Worm (Caenorhabditis elegans) whole organism, L2 larva: ENCODE results near the gene egg-1.

Source experiments
- F13H6.1 ChIP-seq: sonication (generic microtip); optimal IDR thresholded peaks from 2 replicates; lab custom pipeline; 2016; ENCODE audit warnings: missing genetic modification characterization, missing compliant biosample characterization
- R02D3.7 ChIP-seq: fragments of 150-350 bp; optimal IDR thresholded peaks from 2 replicates; lab custom pipeline; 2014; ENCODE audit warnings: missing biosample characterization, missing genetic modification characterization
- Y55F3AM.14 ChIP-seq: fragments of 200-800 bp; sonication (Bioruptor generic); optimal IDR thresholded peaks from 2 replicates; lab custom pipeline; 2018; ENCODE audit warnings: mild to moderate bottlenecking, missing genetic modification characterization, missing compliant biosample characterization
- aly-2 ChIP-seq: fragments of 150-350 bp; optimal IDR thresholded peaks from 2 replicates; lab custom pipeline; 2014; ENCODE audit warnings: missing biosample characterization, missing genetic modification characterization
- ama-1 ChIP-seq: fragments of 150-350 bp; optimal IDR thresholded peaks from 2 replicates; lab custom pipeline; 2018; ENCODE audit warnings: inconsistent platforms
- blmp-1 ChIP-seq: sonication (generic microtip); optimal IDR thresholded peaks from 2 replicates; lab custom pipeline; 2017; ENCODE audit warnings: missing genetic modification characterization, mild to moderate bottlenecking, missing compliant biosample characterization, antibody characterized with exemption, moderate library complexity; ENCODE audit not compliant: insufficient read depth
- ceh-16 ChIP-seq: fragments of 150-350 bp; optimal IDR thresholded peaks from 2 replicates; lab custom pipeline; 2014; ENCODE audit warnings: missing biosample characterization, missing genetic modification characterization
- ceh-82 ChIP-seq: fragments of 150-350 bp; optimal IDR thresholded peaks from 2 replicates; lab custom pipeline; 2014; ENCODE audit warnings: missing biosample characterization, missing genetic modification characterization
- crh-2 ChIP-seq: sonication (generic microtip); optimal IDR thresholded peaks from 2 replicates; lab custom pipeline; 2017; ENCODE audit warnings: missing biosample characterization, missing genetic modification characterization
- egl-27 ChIP-seq: sonication (generic microtip); optimal IDR thresholded peaks from 3 replicates; lab custom pipeline; 2017; ENCODE audit warnings: missing biosample characterization, missing genetic modification reagents, missing genetic modification characterization
- elt-1 ChIP-seq: fragments of 150-350 bp; optimal IDR thresholded peaks from 2 replicates; lab custom pipeline; 2014; ENCODE audit warnings: missing biosample characterization, missing genetic modification characterization
- elt-3 ChIP-seq: sonication (generic microtip); optimal IDR thresholded peaks from 2 replicates; lab custom pipeline; 2017; ENCODE audit warnings: missing biosample characterization, missing genetic modification characterization
- fos-1 ChIP-seq: fragments of 150-350 bp; optimal IDR thresholded peaks from 2 replicates; lab custom pipeline; 2014; ENCODE audit warnings: missing biosample characterization, missing genetic modification characterization
- gmeb-1 ChIP-seq: fragments of 150-350 bp; optimal IDR thresholded peaks from 2 replicates; lab custom pipeline; 2014; ENCODE audit warnings: missing biosample characterization, missing genetic modification characterization
- lin-11 ChIP-seq: fragments of 150-350 bp; sonication (generic microtip); optimal IDR thresholded peaks from 2 replicates; lab custom pipeline; 2014; ENCODE audit warnings: missing biosample characterization, missing genetic modification characterization, inconsistent platforms, mixed read lengths
- lin-13 ChIP-seq: fragments of 150-350 bp; optimal IDR thresholded peaks from 2 replicates; lab custom pipeline; 2014; ENCODE audit warnings: missing biosample characterization, missing genetic modification reagents, missing genetic modification characterization
- lin-39 ChIP-seq: fragments of 150-350 bp; optimal IDR thresholded peaks from 2 replicates; lab custom pipeline; 2014; ENCODE audit warnings: missing biosample characterization, missing genetic modification reagents, missing genetic modification characterization
- lsy-2 ChIP-seq, 2 experiments: fragments of 150-350 bp in 1 of 2; sonication (generic microtip) in 1 of 2; optimal IDR thresholded peaks; 2 replicates each; lab custom pipeline; 2014 to 2017; ENCODE audit warnings: missing biosample characterization in 2 of 2, missing genetic modification characterization in 2 of 2
- mab-5 ChIP-seq: fragments of 150-350 bp; optimal IDR thresholded peaks from 2 replicates; lab custom pipeline; 2014; ENCODE audit warnings: missing biosample characterization, missing genetic modification characterization
- nhr-10 ChIP-seq: sonication (generic microtip); optimal IDR thresholded peaks from 2 replicates; lab custom pipeline; 2017; ENCODE audit warnings: missing biosample characterization, missing genetic modification characterization
- nhr-11 ChIP-seq: fragments of 150-350 bp; optimal IDR thresholded peaks from 2 replicates; lab custom pipeline; 2014; ENCODE audit warnings: missing biosample characterization, missing genetic modification characterization
- nhr-12 ChIP-seq: fragments of 150-350 bp; optimal IDR thresholded peaks from 2 replicates; lab custom pipeline; 2014; ENCODE audit warnings: missing biosample characterization, missing genetic modification characterization
- nhr-129 ChIP-seq: fragments of 150-350 bp; optimal IDR thresholded peaks from 2 replicates; lab custom pipeline; 2014; ENCODE audit warnings: missing biosample characterization, missing genetic modification characterization
- nhr-21 ChIP-seq: fragments of 150-350 bp; optimal IDR thresholded peaks from 2 replicates; lab custom pipeline; 2014; ENCODE audit warnings: missing biosample characterization, missing genetic modification characterization
- nhr-23 ChIP-seq: fragments of 150-350 bp; optimal IDR thresholded peaks from 2 replicates; lab custom pipeline; 2014; ENCODE audit warnings: missing biosample characterization, missing genetic modification reagents, missing genetic modification characterization
- nhr-25 ChIP-seq: fragments of 150-350 bp; sonication (generic microtip); optimal IDR thresholded peaks from 3 replicates; lab custom pipeline; 2014; ENCODE audit warnings: missing biosample characterization, missing genetic modification characterization
- nhr-6 ChIP-seq: fragments of 150-350 bp; optimal IDR thresholded peaks from 2 replicates; lab custom pipeline; 2014; ENCODE audit warnings: missing biosample characterization, missing genetic modification characterization
- nhr-77 ChIP-seq: fragments of 150-350 bp; optimal IDR thresholded peaks from 2 replicates; lab custom pipeline; 2014; ENCODE audit warnings: missing biosample characterization, missing genetic modification characterization
- peb-1 ChIP-seq: fragments of 150-350 bp; optimal IDR thresholded peaks from 2 replicates; lab custom pipeline; 2014; ENCODE audit warnings: missing biosample characterization, missing genetic modification characterization
- snpc-4 ChIP-seq: fragments of 150-350 bp; optimal IDR thresholded peaks from 2 replicates; lab custom pipeline; 2014; ENCODE audit warnings: missing biosample characterization, missing genetic modification characterization
- zag-1 ChIP-seq: fragments of 150-350 bp; optimal IDR thresholded peaks from 2 replicates; lab custom pipeline; 2014; ENCODE audit warnings: missing biosample characterization, missing genetic modification characterization
- ztf-1 ChIP-seq: fragments of 200-800 bp; sonication (Bioruptor generic); conservative IDR thresholded peaks from 2 replicates; pipeline ENCODE4 v1.3.6; 2022; ENCODE audit warnings: missing genetic modification characterization, missing compliant biosample characterization

The egg-1 gene

DNA sequence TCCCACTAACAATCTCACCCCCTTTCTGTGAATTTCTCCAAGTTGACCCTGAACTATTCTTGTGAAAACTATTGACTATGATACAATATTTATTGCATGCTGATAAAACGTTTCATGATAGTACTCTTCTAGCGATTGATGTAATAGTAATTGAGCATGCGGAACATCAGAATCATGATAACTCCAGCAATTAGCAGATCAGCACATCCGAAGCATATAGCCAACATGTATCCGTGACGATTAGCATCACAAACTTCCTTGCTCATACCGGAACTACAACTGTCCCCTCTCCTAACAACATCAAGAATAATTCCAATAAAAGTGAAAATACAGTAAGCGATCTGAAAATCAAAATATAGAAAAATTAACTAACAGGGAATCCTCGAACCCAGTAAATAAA, 2.1 kb downstream of the egg-1 start:
- TF ChIP-seq nhr-21 (no peak), zag-1 (tag; lab: Kevin White, UChicago) (no peak)

DNA sequence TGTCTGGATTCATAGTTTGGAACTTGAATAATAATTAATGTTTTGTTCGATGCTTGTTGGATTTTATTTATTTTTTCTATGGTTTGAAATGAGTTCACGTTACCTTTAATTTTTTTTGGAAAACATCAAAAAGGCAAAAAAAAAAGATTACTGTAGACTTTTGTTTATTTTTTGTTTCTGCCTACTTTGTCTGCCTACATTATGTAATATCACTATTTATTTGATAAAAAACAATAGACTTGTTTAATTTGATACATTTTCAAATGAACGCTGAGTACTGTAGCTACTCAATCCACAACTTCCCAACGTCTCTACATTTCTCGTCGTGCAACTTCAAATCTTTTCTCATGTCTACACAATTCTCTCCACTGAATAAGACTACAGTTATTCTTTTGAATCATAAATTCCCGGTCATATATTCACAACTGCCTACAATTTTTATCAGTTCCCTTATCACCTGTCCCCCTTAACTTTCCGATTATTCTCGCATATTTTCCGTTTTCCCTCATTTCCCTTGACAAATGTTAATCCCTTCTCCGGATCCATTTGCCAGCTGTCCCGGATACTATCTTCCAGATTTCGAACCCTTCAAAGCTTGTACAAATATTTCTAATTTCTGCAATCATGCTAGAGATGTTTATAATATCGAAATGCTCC, 3.1 kb downstream of the egg-1 start, which contains the start of the genes B0244.9 and B0244.7:
TSS of gene B0244.9 (minus strand) at position 51 of the 657 bp plus-strand sequence.
TSS of gene B0244.7 (plus strand) at position 522 of the 657 bp plus-strand sequence.
- no peak for TF ChIP-seq nhr-25
- TF ChIP-seq fos-1 (tag; lab: Kevin White, UChicago), result peak; percentile 83
- TF ChIP-seq, all 48 proteins: peak for 1

DNA sequence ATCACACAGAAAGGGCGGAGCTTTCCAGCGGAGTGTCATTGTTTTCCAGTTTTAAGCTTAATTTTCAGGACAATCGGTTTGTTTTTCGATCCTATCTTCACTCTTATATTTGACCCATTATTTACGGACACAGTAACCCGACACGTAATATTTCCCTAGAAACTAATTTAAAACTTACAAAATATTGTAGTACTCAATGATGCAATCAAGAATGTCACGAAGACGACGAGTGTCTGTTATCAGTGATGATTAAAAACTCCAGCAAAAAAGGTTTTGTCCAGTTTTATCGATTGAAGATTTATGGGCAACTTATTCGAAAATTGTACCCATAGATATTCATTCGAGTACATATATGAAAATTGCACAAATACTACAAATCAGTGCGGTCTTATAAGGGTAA, 4.9 kb downstream of the egg-1 start, which contains the start of gene B0244.17:
TSS of gene B0244.17 (plus strand) at position 301 of the 400 bp plus-strand sequence.
- TF ChIP-seq nhr-23 (tag; lab: Kevin White, UChicago) (no peak), nhr-21 (no peak), nhr-77 (tag; lab: Kevin White, UChicago) (no peak), nhr-12 (no peak), ceh-82 (no peak), egl-27 (tag; lab: Kevin White, UChicago) (no peak), ama-1 (no peak), fos-1 (tag; lab: Kevin White, UChicago) (peak; percentile 73)

DNA sequence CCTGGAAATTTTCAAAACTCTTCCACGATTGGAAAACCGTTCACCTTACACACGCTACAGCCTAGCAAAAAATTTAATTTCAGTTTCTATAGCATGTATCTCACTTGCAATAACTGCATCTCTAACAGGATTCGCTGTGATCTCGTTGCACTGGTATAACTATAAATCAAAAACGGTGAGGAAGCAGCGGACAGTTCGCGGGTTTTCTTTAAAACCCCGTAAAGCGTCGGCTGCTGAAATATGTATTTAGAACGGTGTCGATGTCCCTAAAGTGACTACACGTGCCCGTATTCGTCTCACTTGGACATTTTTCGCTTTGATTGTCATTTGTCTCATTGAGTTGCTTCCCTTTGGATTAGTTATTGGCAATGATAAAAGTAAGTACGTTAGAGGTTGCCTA, 6.3 kb downstream of the egg-1 start:
- TF ChIP-seq fos-1 (tag; lab: Kevin White, UChicago) (no peak), nhr-129 (tag; lab: Kevin White, UChicago) (no peak), elt-1 (tag; lab: Kevin White, UChicago) (no peak), Y55F3AM.14 (GFP tag; lab: Kevin White, UChicago) (no peak), lin-11 (tag; lab: Kevin White, UChicago) (no peak), lsy-2 (tag; optimal IDR thresholded peaks at IDR 0.05; lab: Kevin White, UChicago) (no peak), aly-2 (tag; lab: Kevin White, UChicago) (no peak), nhr-11 (tag; lab: Kevin White, UChicago) (no peak), elt-3 (tag; lab: Kevin White, UChicago) (no peak)

DNA sequence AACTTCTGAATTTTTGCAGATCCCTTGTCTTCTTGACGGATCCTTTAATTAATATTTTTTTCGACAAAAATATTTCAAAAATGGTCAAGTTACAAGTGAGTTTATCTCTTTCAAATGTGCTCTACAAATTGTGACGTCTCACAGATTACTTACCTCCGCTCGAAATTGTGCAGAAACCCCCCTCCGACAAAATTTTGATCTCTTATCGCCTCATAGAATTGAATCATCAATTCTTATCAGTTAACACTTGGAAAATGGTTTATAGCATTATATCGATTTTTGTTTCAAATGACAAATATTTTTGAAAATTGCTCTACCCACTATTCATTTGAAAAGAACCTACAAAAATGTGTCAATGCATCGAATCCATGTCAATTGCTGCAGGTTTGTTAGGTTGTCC, 6.9 kb downstream of the egg-1 start, which contains the start of gene B0244.10:
TSS of gene B0244.10 (plus strand) at position 254 of the 400 bp plus-strand sequence.
- TF ChIP-seq nhr-11 (tag; lab: Kevin White, UChicago), result no peak
- peak; percentile 98 for TF ChIP-seq fos-1 (tag; lab: Kevin White, UChicago)
- no peak for TF ChIP-seq lin-11 (tag; lab: Kevin White, UChicago)
- TF ChIP-seq ceh-82, result no peak
- TF ChIP-seq mab-5 (tag; lab: Kevin White, UChicago), result no peak
- no peak for TF ChIP-seq F13H6.1 (tag; lab: Kevin White, UChicago)
- no peak for TF ChIP-seq nhr-129 (tag; lab: Kevin White, UChicago)
- TF ChIP-seq aly-2 (tag; lab: Kevin White, UChicago), result no peak
- no peak for TF ChIP-seq lsy-2 (tag; optimal IDR thresholded peaks at IDR 0.05; lab: Kevin White, UChicago)
- peak; percentile 2 for TF ChIP-seq gmeb-1 (tag; lab: Kevin White, UChicago)
- peak; percentile 34 for TF ChIP-seq crh-2
- TF ChIP-seq ceh-16 (tag; lab: Kevin White, UChicago), result no peak
- TF ChIP-seq zag-1 (tag; lab: Kevin White, UChicago), result no peak
- no peak for TF ChIP-seq snpc-4
- no peak for TF ChIP-seq egl-27 (tag; lab: Kevin White, UChicago)
- no peak for TF ChIP-seq lin-39
- TF ChIP-seq nhr-21, result no peak
- TF ChIP-seq nhr-10, result no peak

DNA sequence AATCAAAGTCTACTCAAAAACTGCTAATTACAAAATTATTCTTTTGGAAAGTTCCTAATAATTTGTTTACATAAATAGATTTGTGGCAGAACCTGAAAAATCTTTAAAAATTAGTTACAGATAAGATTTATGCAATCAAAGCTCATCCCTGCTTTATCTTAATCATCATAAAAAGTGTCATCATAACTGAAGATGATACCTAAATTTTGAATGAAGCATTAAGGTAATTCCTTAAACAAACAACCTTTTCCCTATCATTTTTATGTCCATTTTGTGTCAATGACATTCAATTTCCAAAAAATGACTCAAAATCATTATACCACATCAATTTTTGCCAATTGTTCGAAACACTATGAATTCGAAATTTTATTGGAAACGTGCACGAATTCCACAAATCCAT, 9.7 kb downstream of the egg-1 start, which contains the start of gene B0244.6:
TSS of gene B0244.6 (plus strand) at position 301 of the 400 bp plus-strand sequence.
- TF ChIP-seq lin-11 (tag; lab: Kevin White, UChicago) (no peak), nhr-12 (no peak), R02D3.7 (tag; lab: Kevin White, UChicago) (no peak), aly-2 (tag; lab: Kevin White, UChicago) (no peak), nhr-25 (no peak), peb-1 (tag; lab: Kevin White, UChicago) (no peak), elt-3 (tag; lab: Kevin White, UChicago) (no peak)

DNA sequence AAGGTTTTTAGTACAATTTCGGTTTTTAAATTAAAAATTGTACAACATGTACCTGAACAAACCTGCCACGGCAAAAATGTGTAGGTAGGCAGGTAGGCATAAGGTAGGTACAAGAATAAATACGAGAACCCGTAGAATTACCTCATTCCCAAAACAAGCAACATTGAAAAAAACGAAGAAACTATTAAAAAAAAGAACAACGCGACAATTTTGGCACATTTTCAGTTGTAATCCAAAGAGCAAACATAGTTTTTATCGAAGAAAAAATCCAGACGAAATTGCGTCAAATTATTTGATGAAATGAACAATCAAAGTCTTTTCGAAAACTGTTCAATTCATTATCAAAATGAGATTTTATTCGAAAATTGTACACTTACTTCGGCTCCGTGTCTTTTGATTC, 12.7 kb downstream of the egg-1 start, which contains the start of gene B0244.16:
TSS of gene B0244.16 (plus strand) at position 301 of the 400 bp plus-strand sequence.
- TF ChIP-seq ztf-1 (GFP tag; lab: Robert Waterston, UW) (no peak), nhr-12 (no peak), blmp-1 (tag; lab: Kevin White, UChicago) (no peak), ceh-16 (tag; lab: Kevin White, UChicago) (no peak), nhr-6 (tag; lab: Kevin White, UChicago) (no peak), nhr-23 (tag; lab: Kevin White, UChicago) (no peak), lin-13 (no peak), F13H6.1 (tag; lab: Kevin White, UChicago) (no peak), aly-2 (tag; lab: Kevin White, UChicago) (no peak)
